Fruit fly (Drosophila melanogaster): ENCODE measurements around the gene CG7970.
A peak's percentile ranks its signal among the peaks of the same experiment; 100 is the strongest.

Gene CG7970

DNA sequence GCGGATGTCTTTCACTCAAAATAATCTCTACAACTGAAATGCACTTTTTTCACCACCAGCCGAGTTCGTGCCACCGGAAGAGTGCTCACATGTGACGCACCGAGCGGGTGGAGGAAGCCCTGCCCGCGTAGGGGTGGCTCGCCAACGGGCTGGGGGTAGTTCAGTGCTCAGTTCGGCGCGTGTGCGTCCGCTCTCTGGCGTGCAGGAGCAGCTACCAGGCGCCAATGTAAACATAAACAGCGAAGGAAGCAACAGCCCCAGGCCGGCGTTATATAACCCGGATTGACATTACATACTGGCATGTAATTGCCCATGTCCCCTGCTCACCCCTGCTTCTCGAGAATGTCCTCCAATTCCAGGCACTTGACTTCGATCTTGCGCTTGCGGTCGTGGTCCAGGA, 11.7 kb downstream of the CG7970 start:
- no peak for TF ChIP-seq CG31627 (GFP tag; optimal IDR thresholded peaks at IDR 0.05)

DNA sequence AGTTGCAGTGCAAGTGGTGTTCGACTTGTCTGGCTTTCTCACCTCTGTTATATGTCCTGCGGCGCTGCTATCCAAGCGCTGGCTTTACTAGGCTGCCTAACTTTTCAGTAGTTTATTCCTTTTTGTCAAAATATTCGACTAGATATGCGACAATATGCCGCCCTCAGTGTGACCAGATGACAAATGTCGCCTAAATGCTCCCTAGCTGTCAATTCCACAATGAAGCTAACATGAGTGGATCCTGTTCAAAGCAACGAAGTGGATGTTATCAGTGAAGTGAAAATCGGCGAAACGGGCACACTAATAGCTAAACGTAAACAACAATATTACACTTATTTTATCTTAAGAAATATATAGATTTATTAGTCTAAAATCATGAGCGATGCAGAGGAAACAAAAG, 12.3 kb downstream of the CG7970 start, which contains the start of the genes Srrm234 and CG7974:
Gene Srrm234 (minus strand): TSS at position 189 of the 400 bp plus-strand sequence.
Gene CG7974 (plus strand): TSS at position 263 of the 400 bp plus-strand sequence.
- TF ChIP-seq achi (GFP tag; optimal IDR thresholded peaks at IDR 0.05) (peak; percentile 93), pdm3 (GFP tag; optimal IDR thresholded peaks at IDR 0.05) (no peak)

DNA sequence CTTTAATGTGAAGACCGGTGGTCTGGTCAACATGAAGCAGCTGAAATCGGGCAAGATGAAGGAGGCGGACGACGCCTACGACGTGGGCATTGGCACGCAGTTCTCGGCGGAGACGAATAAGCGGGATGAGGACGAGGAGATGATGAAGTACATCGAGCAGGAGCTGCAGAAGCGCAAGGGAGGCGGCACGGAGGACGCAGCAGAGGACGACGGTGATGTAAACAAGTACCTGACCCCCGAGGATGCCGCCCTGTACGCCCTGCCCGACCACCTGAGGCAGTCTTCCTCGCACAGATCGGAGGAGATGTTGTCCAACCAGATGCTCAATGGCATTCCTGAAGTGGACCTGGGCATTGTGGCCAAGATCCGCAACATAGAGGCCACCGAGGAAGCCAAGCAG, 13.0 kb downstream of the CG7970 start:
- TF ChIP-seq CG3032 (tag; optimal IDR thresholded peaks at IDR 0.05) = no peak
- TF ChIP-seq CG8319 (GFP tag; optimal IDR thresholded peaks at IDR 0.05) = no peak
- no peak for TF ChIP-seq CG8119 (GFP tag; IDR thresholded peaks at IDR 0.05)
- TF ChIP-seq CG9139 (GFP tag; optimal IDR thresholded peaks at IDR 0.05) = no peak
- no peak for TF ChIP-seq Ets96B (tag; optimal IDR thresholded peaks at IDR 0.05)
- no peak for TF ChIP-seq achi (GFP tag; optimal IDR thresholded peaks at IDR 0.05)
- no peak for TF ChIP-seq CG10669 (GFP tag; optimal IDR thresholded peaks at IDR 0.05)
- TF ChIP-seq Blimp-1 (GFP tag; optimal IDR thresholded peaks at IDR 0.05) = no peak
- TF ChIP-seq CG31627 (GFP tag; optimal IDR thresholded peaks at IDR 0.05) = no peak
- no peak for TF ChIP-seq CG1621 (tag; optimal IDR thresholded peaks at IDR 0.05)

DNA sequence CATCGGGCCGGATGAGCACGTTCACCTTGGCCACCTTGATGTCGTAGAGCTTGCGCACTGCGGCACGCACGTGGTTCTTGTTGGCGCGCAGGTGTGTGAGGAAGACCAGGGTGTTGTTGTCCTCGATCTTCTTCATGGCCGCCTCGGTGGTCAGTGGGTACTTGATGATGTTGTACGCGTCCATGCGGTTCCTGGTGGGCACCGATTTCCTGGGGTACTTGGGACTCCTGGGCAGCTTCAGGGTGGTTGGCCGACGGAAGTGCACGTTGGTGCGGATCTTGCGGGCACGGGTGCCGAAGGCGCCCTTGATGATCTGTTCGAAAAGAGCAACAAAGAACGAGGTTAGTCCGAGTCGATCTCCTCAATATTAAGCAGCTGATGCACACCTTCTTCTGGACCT, 14.9 kb downstream of the CG7970 start:
- TF ChIP-seq CG16779 (tag; optimal IDR thresholded peaks at IDR 0.05) (no peak), CG4318 (GFP tag; optimal IDR thresholded peaks at IDR 0.05) (no peak), CG11902 (GFP tag; optimal IDR thresholded peaks at IDR 0.05) (no peak), CG6854 (GFP tag; optimal IDR thresholded peaks at IDR 0.05) (no peak), OdsH (GFP tag; optimal IDR thresholded peaks at IDR 0.05) (no peak), Hr4 (GFP tag; optimal IDR thresholded peaks at IDR 0.05) (no peak), pdm3 (GFP tag; optimal IDR thresholded peaks at IDR 0.05) (no peak), cyc (GFP tag; optimal IDR thresholded peaks at IDR 0.05) (no peak), topi (GFP tag; optimal IDR thresholded peaks at IDR 0.05) (no peak), eg (GFP tag; IDR thresholded peaks at IDR 0.05) (no peak), CG3032 (tag; optimal IDR thresholded peaks at IDR 0.05) (no peak), fd59A (GFP tag; optimal IDR thresholded peaks at IDR 0.05) (no peak)

DNA sequence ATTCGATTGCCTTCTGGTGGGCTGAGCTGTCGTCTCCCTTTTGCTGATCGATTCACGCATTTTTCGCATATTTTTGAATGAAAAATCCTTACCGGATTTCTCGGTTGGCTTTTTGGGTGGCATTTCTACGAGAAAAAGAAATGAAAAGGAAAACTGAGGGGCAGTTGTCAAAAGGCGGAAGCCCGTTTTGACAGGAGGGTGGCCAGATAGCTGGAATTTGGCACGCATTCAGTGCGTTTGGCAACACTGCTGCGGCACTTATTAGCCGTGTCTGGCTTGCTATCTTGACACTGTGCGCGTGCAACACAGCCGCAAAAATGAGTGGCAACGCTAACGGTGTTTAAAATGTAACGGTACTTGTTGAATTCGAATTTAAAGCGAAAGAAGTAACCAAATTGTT, 16.0 kb downstream of the CG7970 start, which contains the start of gene RpL23A:
Gene RpL23A (minus strand): TSS at position 151 of the 400 bp plus-strand sequence.
- TF ChIP-seq CG9139 (GFP tag; optimal IDR thresholded peaks at IDR 0.05) = peak; percentile 77
- peak; percentile 73 for TF ChIP-seq CG6792 (GFP tag; optimal IDR thresholded peaks at IDR 0.05)
- TF ChIP-seq eg (GFP tag; IDR thresholded peaks at IDR 0.05) = peak; percentile 84
- peak; percentile 68 for TF ChIP-seq Sox14 (GFP tag; optimal IDR thresholded peaks at IDR 0.05)
- no peak for TF ChIP-seq Hr4 (GFP tag; optimal IDR thresholded peaks at IDR 0.05)
- TF ChIP-seq Smox (GFP tag; optimal IDR thresholded peaks at IDR 0.05) = peak; percentile 79
- TF ChIP-seq OdsH (GFP tag; optimal IDR thresholded peaks at IDR 0.05) = peak; percentile 79
- peak; percentile 62 for TF ChIP-seq dac (GFP tag; optimal IDR thresholded peaks at IDR 0.05)
- no peak for TF ChIP-seq CG6808 (GFP tag; optimal IDR thresholded peaks at IDR 0.05)
- peak; percentile 77 for TF ChIP-seq fkh (GFP tag; optimal IDR thresholded peaks at IDR 0.05)
- peak; percentile 51 for TF ChIP-seq fd59A (GFP tag; optimal IDR thresholded peaks at IDR 0.05)
- TF ChIP-seq Gug (GFP tag; IDR thresholded peaks at IDR 0.05) = peak; percentile 46; the same call in 1 of the 2 replicates
- TF ChIP-seq Hr38 (GFP tag; optimal IDR thresholded peaks at IDR 0.05) = no peak
- peak; percentile 87 for TF ChIP-seq CG1621 (tag; optimal IDR thresholded peaks at IDR 0.05)
- peak; percentile 74 for TF ChIP-seq net (GFP tag; optimal IDR thresholded peaks at IDR 0.05)
- peak; percentile 85 for TF ChIP-seq CG7368 (GFP tag; optimal IDR thresholded peaks at IDR 0.05)
- TF ChIP-seq CG8632 (GFP tag; optimal IDR thresholded peaks at IDR 0.05) = no peak
- TF ChIP-seq Eip75B (GFP tag; optimal IDR thresholded peaks at IDR 0.05) = peak; percentile 85
- TF ChIP-seq CG6854 (GFP tag; optimal IDR thresholded peaks at IDR 0.05) = peak; percentile 89
- TF ChIP-seq Ets21C (GFP tag; optimal IDR thresholded peaks at IDR 0.05) = peak; percentile 74
- peak; percentile 93 for TF ChIP-seq CG6163 (GFP tag; IDR thresholded peaks at IDR 0.05)
- TF ChIP-seq CG8319 (GFP tag; optimal IDR thresholded peaks at IDR 0.05) = peak; percentile 73
- TF ChIP-seq topi (GFP tag; optimal IDR thresholded peaks at IDR 0.05) = peak; percentile 87
- TF ChIP-seq CG10631 (GFP tag; optimal IDR thresholded peaks at IDR 0.05) = no peak
- TF ChIP-seq Lpt (GFP tag; optimal IDR thresholded peaks at IDR 0.05) = no peak
- peak; percentile 85 for TF ChIP-seq Met (GFP tag; optimal IDR thresholded peaks at IDR 0.05)
- no peak for TF ChIP-seq CG4318 (GFP tag; optimal IDR thresholded peaks at IDR 0.05)
- TF ChIP-seq ss (GFP tag; optimal IDR thresholded peaks at IDR 0.05) = peak; percentile 56 to 85
- TF ChIP-seq CG11902 (GFP tag; optimal IDR thresholded peaks at IDR 0.05) = peak; percentile 81
- TF ChIP-seq Ets96B (tag; optimal IDR thresholded peaks at IDR 0.05) = peak; percentile 39
- peak; percentile 84 for TF ChIP-seq Blimp-1 (GFP tag; optimal IDR thresholded peaks at IDR 0.05)
- no peak for TF ChIP-seq spab (GFP tag; optimal IDR thresholded peaks at IDR 0.05)
- TF ChIP-seq CG32006 (GFP tag; optimal IDR thresholded peaks at IDR 0.05) = no peak
- peak in 1 of 2 experiments; percentile 86 for TF ChIP-seq salr (GFP tag; optimal IDR thresholded peaks at IDR 0.05)

Data from whole organism, prepupa.